Fruit fly (Drosophila melanogaster) whole organism, embryonic: ENCODE data around the gene Zasp66.

ENCODE experiments used
- Ada2b ChIP-seq: fragments of 200-800 bp; sonication (Bioruptor generic); IDR thresholded peaks from 2 replicates; pipeline ENCODE4 v1.3.6; 2022; ENCODE audit warnings: missing biosample characterization, missing genetic modification characterization
- Adf1 ChIP-seq: fragments of 200-800 bp; sonication (Bioruptor generic); IDR thresholded peaks from 2 replicates; pipeline ENCODE4 v1.3.6; 2022; ENCODE audit warnings: missing biosample characterization, missing genetic modification characterization
- Atf-2 ChIP-seq: fragments of 200-800 bp; sonication (Bioruptor generic); optimal IDR thresholded peaks from 2 replicates; lab custom pipeline; 2016; ENCODE audit warnings: missing biosample characterization, missing genetic modification characterization
- CG10209 ChIP-seq: fragments of 200-800 bp; sonication (Bioruptor generic); optimal IDR thresholded peaks from 3 replicates; lab custom pipeline; 2017; ENCODE audit warnings: missing biosample characterization, mild to moderate bottlenecking, missing genetic modification characterization, missing genetic modification reagents
- CG10321 ChIP-seq: fragments of 200-800 bp; sonication (Bioruptor generic); IDR thresholded peaks from 2 replicates; pipeline ENCODE4 v1.3.6; 2022; ENCODE audit warnings: missing biosample characterization, missing genetic modification characterization
- CG11456 ChIP-seq: fragments of 200-800 bp; sonication (Bioruptor generic); IDR thresholded peaks from 3 replicates; pipeline ENCODE4 v1.3.6; 2022; ENCODE audit warnings: missing biosample characterization, missing genetic modification characterization
- CG13296 ChIP-seq: fragments of 200-800 bp; sonication (Bioruptor generic); optimal IDR thresholded peaks from 3 replicates; lab custom pipeline; 2018; ENCODE audit warnings: missing biosample characterization, mild to moderate bottlenecking, missing genetic modification characterization
- CG15601 ChIP-seq: fragments of 200-800 bp; sonication (Bioruptor generic); optimal IDR thresholded peaks from 3 replicates; lab custom pipeline; 2019; ENCODE audit warnings: missing biosample characterization, mild to moderate bottlenecking, missing genetic modification characterization, moderate library complexity
- CG17359 ChIP-seq: fragments of 200-800 bp; sonication (Bioruptor generic); optimal IDR thresholded peaks from 3 replicates; lab custom pipeline; 2018; ENCODE audit warnings: missing biosample characterization, mild to moderate bottlenecking, missing genetic modification characterization, moderate library complexity
- CG2120 ChIP-seq: fragments of 200-800 bp; sonication (Bioruptor generic); optimal IDR thresholded peaks from 3 replicates; lab custom pipeline; 2016; ENCODE audit warnings: missing biosample characterization, missing genetic modification characterization
- CG2678 ChIP-seq: fragments of 200-800 bp; sonication (Bioruptor generic); optimal IDR thresholded peaks from 3 replicates; lab custom pipeline; 2019; ENCODE audit warnings: missing biosample characterization, mild to moderate bottlenecking, missing genetic modification characterization, moderate library complexity
- CG32532 ChIP-seq: fragments of 200-800 bp; sonication (Bioruptor generic); IDR thresholded peaks from 2 replicates; pipeline ENCODE4 v1.3.6; 2022; ENCODE audit warnings: missing biosample characterization, missing genetic modification characterization
- CG34224 ChIP-seq: fragments of 200-800 bp; sonication (Bioruptor generic); IDR thresholded peaks from 3 replicates; pipeline ENCODE4 v1.3.6; 2022; ENCODE audit warnings: missing biosample characterization, missing genetic modification characterization; ENCODE audit not compliant: partially characterized antibody
- CG4328 ChIP-seq: fragments of 200-800 bp; sonication (Bioruptor generic); optimal IDR thresholded peaks from 3 replicates; lab custom pipeline; 2017; ENCODE audit warnings: missing biosample characterization, missing genetic modification reagents, missing genetic modification characterization
- CG6765 ChIP-seq: fragments of 200-800 bp; sonication (Bioruptor generic); optimal IDR thresholded peaks from 3 replicates; lab custom pipeline; 2017; ENCODE audit warnings: missing biosample characterization, mild to moderate bottlenecking, missing genetic modification characterization
- CG6791 ChIP-seq: fragments of 200-800 bp; sonication (Bioruptor generic); IDR thresholded peaks from 3 replicates; pipeline ENCODE4 v1.3.6; 2022; ENCODE audit warnings: missing biosample characterization, missing genetic modification characterization; ENCODE audit not compliant: partially characterized antibody
- CG6813 ChIP-seq: fragments of 200-800 bp; sonication (Bioruptor generic); optimal IDR thresholded peaks from 2 replicates; lab custom pipeline; 2017; ENCODE audit warnings: missing biosample characterization, missing genetic modification characterization, mild to moderate bottlenecking, moderate library complexity, missing genetic modification reagents
- CG7839 ChIP-seq: fragments of 200-800 bp; sonication (Bioruptor generic); optimal IDR thresholded peaks from 3 replicates; lab custom pipeline; 2018; ENCODE audit warnings: missing biosample characterization, mild to moderate bottlenecking, missing genetic modification characterization, moderate library complexity
- CG9932 ChIP-seq: fragments of 200-800 bp; sonication (Bioruptor generic); IDR thresholded peaks from 2 replicates; pipeline ENCODE4 v1.3.6; 2022; ENCODE audit warnings: missing biosample characterization, missing genetic modification characterization
- E2f2 ChIP-seq: fragments of 200-800 bp; sonication (Bioruptor generic); IDR thresholded peaks from 2 replicates; pipeline ENCODE4 v1.3.6; 2022; ENCODE audit warnings: missing biosample characterization, missing genetic modification characterization
- H15 ChIP-seq: fragments of 200-800 bp; sonication (Bioruptor generic); IDR thresholded peaks from 3 replicates; pipeline ENCODE4 v1.3.6; 2022; ENCODE audit warnings: missing biosample characterization, missing genetic modification characterization
- HLH3B ChIP-seq: fragments of 200-800 bp; sonication (Bioruptor generic); IDR thresholded peaks from 2 replicates; pipeline ENCODE4 v1.3.6; 2022; ENCODE audit warnings: missing biosample characterization, missing genetic modification characterization
- Hmr ChIP-seq: fragments of 200-800 bp; sonication (Bioruptor generic); optimal IDR thresholded peaks from 3 replicates; lab custom pipeline; 2017; ENCODE audit warnings: mild to moderate bottlenecking, missing biosample characterization, missing genetic modification reagents, missing genetic modification characterization
- Mad ChIP-seq: fragments of 200-800 bp; sonication (Bioruptor generic); optimal IDR thresholded peaks from 2 replicates; lab custom pipeline; 2016; ENCODE audit warnings: missing biosample characterization, missing genetic modification characterization
- NC2α ChIP-seq: fragments of 200-800 bp; sonication (Bioruptor generic); optimal IDR thresholded peaks from 2 replicates; lab custom pipeline; 2016; ENCODE audit warnings: missing biosample characterization, missing genetic modification characterization
- Nf-YC ChIP-seq: fragments of 200-800 bp; optimal IDR thresholded peaks from 3 replicates; lab custom pipeline; 2019; ENCODE audit warnings: missing biosample characterization, mild to moderate bottlenecking, missing genetic modification characterization, moderate library complexity
- Optix ChIP-seq: fragments of 200-800 bp; sonication (Bioruptor generic); IDR thresholded peaks from 3 replicates; pipeline ENCODE4 v1.3.6; 2022; ENCODE audit warnings: missing biosample characterization, missing genetic modification characterization
- Ssrp ChIP-seq: fragments of 200-800 bp; sonication (Bioruptor generic); optimal IDR thresholded peaks from 2 replicates; lab custom pipeline; 2018; ENCODE audit warnings: missing biosample characterization, mild to moderate bottlenecking, missing genetic modification characterization, moderate library complexity
- Tbp ChIP-seq: fragments of >200 bp; optimal IDR thresholded peaks from 2 replicates; lab custom pipeline; 2018; ENCODE audit warnings: missing biosample characterization, missing genetic modification characterization
- Vsx1 ChIP-seq: fragments of 200-800 bp; sonication (Bioruptor generic); optimal IDR thresholded peaks from 2 replicates; lab custom pipeline; 2017; ENCODE audit warnings: missing biosample characterization, mild to moderate bottlenecking, missing genetic modification characterization, missing genetic modification reagents
- bab2 ChIP-seq: fragments of 200-800 bp; sonication (Bioruptor generic); optimal IDR thresholded peaks from 2 replicates; lab custom pipeline; 2016; ENCODE audit warnings: missing biosample characterization, missing genetic modification characterization
- br ChIP-seq: fragments of >200 bp; optimal IDR thresholded peaks from 2 replicates; lab custom pipeline; 2017
- caup ChIP-seq: fragments of 200-800 bp; sonication (Bioruptor generic); optimal IDR thresholded peaks from 3 replicates; lab custom pipeline; 2017; ENCODE audit warnings: missing biosample characterization, mild to moderate bottlenecking, missing genetic modification characterization, moderate library complexity; ENCODE audit not compliant: severe bottlenecking
- ci ChIP-seq: fragments of 200-800 bp; sonication (Bioruptor generic); IDR thresholded peaks from 3 replicates; pipeline ENCODE4 v1.3.6; 2022; ENCODE audit warnings: missing biosample characterization, missing genetic modification characterization
- dmrt99B ChIP-seq: fragments of 200-800 bp; sonication (Bioruptor generic); optimal IDR thresholded peaks from 2 replicates; lab custom pipeline; 2018; ENCODE audit warnings: missing biosample characterization, mild to moderate bottlenecking, missing genetic modification characterization, moderate library complexity
- eve ChIP-seq, 2 experiments: fragments of >200 bp; optimal IDR thresholded peaks; 2 replicates each; lab custom pipeline; 2017; ENCODE audit warnings: missing biosample characterization in 2 of 2, missing genetic modification characterization in 2 of 2
- ewg ChIP-seq: fragments of 200-800 bp; sonication (Bioruptor generic); optimal IDR thresholded peaks from 3 replicates; lab custom pipeline; 2017; ENCODE audit warnings: mild to moderate bottlenecking, missing biosample characterization, missing genetic modification reagents, missing genetic modification characterization
- gce ChIP-seq: fragments of 200-800 bp; sonication (Bioruptor generic); IDR thresholded peaks from 3 replicates; pipeline ENCODE4 v1.3.6; 2022; ENCODE audit warnings: missing biosample characterization, missing genetic modification characterization
- gcm ChIP-seq: fragments of 200-800 bp; sonication (Bioruptor generic); optimal IDR thresholded peaks from 2 replicates; lab custom pipeline; 2019; ENCODE audit warnings: missing biosample characterization, mild to moderate bottlenecking, missing genetic modification characterization, moderate library complexity
- hkb ChIP-seq, 2 experiments: fragments of 200-800 bp in 1 of 2; fragments of >200 bp in 1 of 2; sonication (Bioruptor generic) in 1 of 2; IDR thresholded peaks in 1 of 2; optimal IDR thresholded peaks in 1 of 2; 2 replicates each; pipeline versions ENCODE4 v1.3.6 to Lab custom; 2017 to 2022; ENCODE audit warnings: missing biosample characterization in 1 of 2, missing genetic modification characterization in 1 of 2
- jumu ChIP-seq: fragments of 200-800 bp; sonication (Bioruptor generic); optimal IDR thresholded peaks from 3 replicates; lab custom pipeline; 2016; ENCODE audit warnings: missing biosample characterization, missing genetic modification characterization
- lilli ChIP-seq: fragments of 200-800 bp; sonication (Bioruptor generic); optimal IDR thresholded peaks from 3 replicates; lab custom pipeline; 2016; ENCODE audit warnings: missing biosample characterization, missing genetic modification characterization
- mirr ChIP-seq: fragments of 200-800 bp; sonication (Bioruptor generic); optimal IDR thresholded peaks from 3 replicates; lab custom pipeline; 2018; ENCODE audit warnings: missing biosample characterization, mild to moderate bottlenecking, missing genetic modification characterization
- nerfin-2 ChIP-seq: fragments of 200-800 bp; sonication (Bioruptor generic); IDR thresholded peaks from 2 replicates; pipeline ENCODE4 v1.3.6; 2022; ENCODE audit warnings: missing biosample characterization, missing genetic modification characterization; ENCODE audit not compliant: partially characterized antibody
- odd ChIP-seq: fragments of 200-800 bp; sonication (Bioruptor generic); optimal IDR thresholded peaks from 2 replicates; lab custom pipeline; 2017; ENCODE audit warnings: missing biosample characterization, mild to moderate bottlenecking, missing genetic modification characterization
- pnt ChIP-seq: fragments of 200-800 bp; sonication (Bioruptor generic); optimal IDR thresholded peaks from 3 replicates; lab custom pipeline; 2016; ENCODE audit warnings: missing biosample characterization, missing genetic modification characterization
- scrt ChIP-seq: fragments of 200-800 bp; sonication (Bioruptor generic); optimal IDR thresholded peaks from 2 replicates; lab custom pipeline; 2018; ENCODE audit warnings: missing biosample characterization, mild to moderate bottlenecking, missing genetic modification characterization, moderate library complexity
- sob ChIP-seq: fragments of 200-800 bp; sonication (Bioruptor generic); IDR thresholded peaks from 2 replicates; pipeline ENCODE4 v1.3.6; 2022; ENCODE audit warnings: missing biosample characterization, missing genetic modification characterization
- unc-4 ChIP-seq: fragments of 200-800 bp; sonication (Bioruptor generic); IDR thresholded peaks from 2 replicates; pipeline ENCODE4 v1.3.6; 2022; ENCODE audit warnings: missing biosample characterization, missing genetic modification characterization; ENCODE audit not compliant: partially characterized antibody

Zasp66 gene

DNA sequence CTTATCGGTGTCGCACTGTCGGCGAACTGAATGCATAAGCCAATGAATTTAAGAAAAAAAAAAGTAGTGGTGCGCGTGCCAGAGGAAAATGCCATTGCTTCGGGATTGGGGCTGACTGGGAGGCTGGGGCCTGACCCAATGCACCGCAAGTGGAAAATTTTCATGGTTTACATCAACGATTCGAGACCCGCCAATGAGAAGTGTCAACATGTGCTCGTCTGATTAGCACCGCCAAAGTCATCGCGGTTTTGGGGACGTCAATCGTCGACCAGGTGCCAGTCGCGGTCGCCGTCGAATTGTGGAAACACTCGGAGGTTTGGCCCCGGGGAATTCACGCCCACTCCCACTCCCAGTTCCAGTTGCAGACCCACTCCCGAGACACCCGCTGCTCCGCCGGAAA lies 59.6 kb downstream of the Zasp66 start (continued):
- TF ChIP-seq jumu (GFP tag; lab: Kevin White, UChicago) = peak; percentile 13
- TF ChIP-seq E2f2 (GFP tag; lab: Robert Waterston, UW) = 0 out of 2 replicates have a peak, but pooled peaks have one; percentile 24
- no peak for TF ChIP-seq CG34224 (GFP tag; lab: Robert Waterston, UW)
- no peak for TF ChIP-seq Atf-2 (GFP tag; lab: Kevin White, UChicago)
- peak; percentile 47 for TF ChIP-seq CG17359 (tag; lab: Kevin White, UChicago)
- peak; percentile 53 for TF ChIP-seq CG10209 (GFP tag; lab: Kevin White, UChicago)
- peak; percentile 13 for TF ChIP-seq CG2678 (tag; lab: Kevin White, UChicago)
- no peak for TF ChIP-seq CG2120 (GFP tag; lab: Kevin White, UChicago)
- TF ChIP-seq unc-4 (GFP tag; lab: Robert Waterston, UW) = no peak
- TF ChIP-seq CG9932 = peak; percentile 43; the same call in 1 of the 2 replicates
- 0 out of 2 replicates have a peak, but pooled peaks have one; percentile 8 for TF ChIP-seq Adf1
- peak; percentile 43 for TF ChIP-seq CG15601
- TF ChIP-seq CG7839 (tag; lab: Kevin White, UChicago) = no peak
- peak; percentile 44 for TF ChIP-seq CG13296 (GFP tag; lab: Kevin White, UChicago)
- TF ChIP-seq gcm (GFP tag; lab: Kevin White, UChicago) = no peak
- TF ChIP-seq Tbp = no peak
- no peak for TF ChIP-seq br (lab: Kevin White, UChicago)
- no peak for TF ChIP-seq NC2α (GFP tag; lab: Kevin White, UChicago)
- no peak for TF ChIP-seq dmrt99B (tag; lab: Kevin White, UChicago)
- no peak for TF ChIP-seq nerfin-2 (GFP tag; lab: Robert Waterston, UW)
- peak; percentile 34 for TF ChIP-seq scrt (GFP tag; lab: Kevin White, UChicago)
- peak; percentile 8 for TF ChIP-seq odd (GFP tag; lab: Kevin White, UChicago)
- TF ChIP-seq CG6765 = peak; percentile 51
- TF ChIP-seq CG6813 = peak; percentile 52
- TF ChIP-seq ci = peak; percentile 60; the same call in 2 of the 3 replicates
- TF ChIP-seq Optix (GFP tag; lab: Robert Waterston, UW) = peak; percentile 29; the same call in 1 of the 3 replicates
- TF ChIP-seq H15 (GFP tag; lab: Robert Waterston, UW) = 0 out of 3 replicates have a peak, but pooled peaks have one; percentile 48
- TF ChIP-seq CG11456 (GFP tag; lab: Robert Waterston, UW) = 0 out of 3 replicates have a peak, but pooled peaks have one; percentile 8
- TF ChIP-seq lilli = no peak
- no peak for TF ChIP-seq Ssrp
- TF ChIP-seq gce = 0 out of 3 replicates have a peak, but pooled peaks have one; percentile 28
- 0 out of 2 replicates have a peak, but pooled peaks have one; percentile 35 for TF ChIP-seq sob
- TF ChIP-seq Nf-YC (tag; lab: Kevin White, UChicago) = no peak
- peak; percentile 2 for TF ChIP-seq bab2 (GFP tag; lab: Kevin White, UChicago)
- TF ChIP-seq CG32532 = peak; percentile 20; the same call in 1 of the 2 replicates
- peak; percentile 56 for TF ChIP-seq CG4328
- TF ChIP-seq hkb (optimal IDR thresholded peaks at IDR 0.05; lab: Kevin White, UChicago) = no peak
- TF ChIP-seq hkb (GFP tag; IDR thresholded peaks at IDR 0.05; lab: Robert Waterston, UW) = 0 out of 2 replicates have a peak, but pooled peaks have one; percentile 29
- no peak for TF ChIP-seq pnt
- no peak for TF ChIP-seq ewg
- no peak for TF ChIP-seq CG6791
- no peak for TF ChIP-seq Mad
- TF ChIP-seq CG10321 (GFP tag; lab: Robert Waterston, UW) = 0 out of 2 replicates have a peak, but pooled peaks have one; percentile 26
- peak; percentile 2 for TF ChIP-seq mirr (GFP tag; lab: Kevin White, UChicago)
- peak; percentile 49; the same call in 1 of the 2 replicates for TF ChIP-seq HLH3B (GFP tag; lab: Robert Waterston, UW)
- TF ChIP-seq eve (GFP tag; optimal IDR thresholded peaks at IDR 0.05; lab: Kevin White, UChicago) = no peak
- no peak for TF ChIP-seq Vsx1
- TF ChIP-seq Ada2b (GFP tag; lab: Robert Waterston, UW) = no peak
- TF ChIP-seq caup = peak; percentile 3
- TF ChIP-seq Hmr = peak; percentile 47
